Worm (Caenorhabditis elegans) whole organism, L1 larva: Measurements from ENCODE around the gene K11H12.11.

ENCODE experiments used
- C04F5.9 ChIP-seq: sonication (generic microtip); optimal IDR thresholded peaks from 2 replicates; lab custom pipeline; 2016; ENCODE audit warnings: missing genetic modification characterization, missing compliant biosample characterization
- C34B4.2 ChIP-seq: sonication (generic microtip); optimal IDR thresholded peaks from 2 replicates; lab custom pipeline; 2017; ENCODE audit warnings: mild to moderate bottlenecking, missing genetic modification characterization, missing compliant biosample characterization
- F16B12.6 ChIP-seq: fragments of 150-350 bp; optimal IDR thresholded peaks from 2 replicates; lab custom pipeline; 2014; ENCODE audit warnings: missing biosample characterization, missing genetic modification characterization
- aha-1 ChIP-seq: fragments of 150-350 bp; optimal IDR thresholded peaks from 2 replicates; lab custom pipeline; 2014; ENCODE audit warnings: missing biosample characterization, missing genetic modification characterization
- alr-1 ChIP-seq: fragments of 200-800 bp; sonication (Bioruptor generic); optimal IDR thresholded peaks from 2 replicates; lab custom pipeline; 2018; ENCODE audit warnings: borderline replicate concordance, mild to moderate bottlenecking, missing genetic modification characterization, missing compliant biosample characterization
- aly-2 ChIP-seq: fragments of 150-350 bp; optimal IDR thresholded peaks from 2 replicates; lab custom pipeline; 2014; ENCODE audit warnings: missing biosample characterization, missing genetic modification characterization
- blmp-1 ChIP-seq: fragments of 150-350 bp; optimal IDR thresholded peaks from 2 replicates; lab custom pipeline; 2014; ENCODE audit warnings: missing biosample characterization, missing genetic modification characterization
- ceh-63 ChIP-seq: fragments of 200-800 bp; sonication (Bioruptor generic); optimal IDR thresholded peaks from 2 replicates; lab custom pipeline; 2018; ENCODE audit warnings: mild to moderate bottlenecking, missing genetic modification characterization, missing compliant biosample characterization
- ceh-82 ChIP-seq, 3 experiments: fragments of 150-350 bp in 1 of 3; sonication (generic microtip) in 2 of 3; optimal IDR thresholded peaks; 2 replicates each; lab custom pipeline; 2014 to 2017; ENCODE audit warnings: missing biosample characterization in 3 of 3, missing genetic modification characterization in 3 of 3
- ceh-88 ChIP-seq: fragments of 200-800 bp; sonication (Bioruptor generic); IDR thresholded peaks from 2 replicates; pipeline ENCODE4 v1.3.6; 2022; ENCODE audit warnings: missing genetic modification characterization, missing compliant biosample characterization
- ces-1 ChIP-seq: fragments of 150-350 bp; optimal IDR thresholded peaks from 2 replicates; lab custom pipeline; 2014; ENCODE audit warnings: missing biosample characterization, missing genetic modification reagents, missing genetic modification characterization
- dsc-1 ChIP-seq: sonication (generic microtip); optimal IDR thresholded peaks from 2 replicates; lab custom pipeline; 2016; ENCODE audit warnings: mild to moderate bottlenecking, missing genetic modification characterization, missing compliant biosample characterization
- efl-1 ChIP-seq, 4 experiments: fragments of 150-350 bp; optimal IDR thresholded peaks in 3 of 4; peaks in 1 of 4; 1 replicate in 1 of 4; 2 replicates in 3 of 4; lab custom pipeline; 2014; ENCODE audit warnings: missing biosample characterization in 2 of 4, missing genetic modification characterization in 2 of 4, missing genetic modification reagents in 2 of 4
- efl-3 ChIP-seq: fragments of 200-800 bp; sonication (Bioruptor generic); optimal IDR thresholded peaks from 2 replicates; lab custom pipeline; 2018; ENCODE audit warnings: mild to moderate bottlenecking, missing genetic modification characterization, missing compliant biosample characterization
- egl-13 ChIP-seq: sonication (generic microtip); optimal IDR thresholded peaks from 2 replicates; lab custom pipeline; 2016; ENCODE audit warnings: missing genotype, missing genetic modification reagents, missing genetic modification characterization, missing compliant biosample characterization
- elt-2 ChIP-seq: sonication (generic microtip); optimal IDR thresholded peaks from 2 replicates; lab custom pipeline; 2016; ENCODE audit warnings: missing genetic modification characterization, mild to moderate bottlenecking, inconsistent platforms, missing compliant biosample characterization, missing genetic modification reagents
- elt-3 ChIP-seq, 6 experiments: fragments of 150-350 bp in 1 of 6; sonication (generic microtip); optimal IDR thresholded peaks; 2 replicates each; lab custom pipeline; 2017 to 2018; ENCODE audit warnings: missing biosample characterization in 6 of 6, missing genetic modification characterization in 6 of 6, inconsistent platforms in 1 of 6
- ets-5 ChIP-seq: fragments of 200-800 bp; sonication (Bioruptor generic); IDR thresholded peaks from 2 replicates; pipeline ENCODE4 v1.3.6; 2022; ENCODE audit warnings: missing genetic modification characterization, missing compliant biosample characterization
- fkh-8 ChIP-seq: sonication (generic microtip); optimal IDR thresholded peaks from 2 replicates; lab custom pipeline; 2016; ENCODE audit warnings: mild to moderate bottlenecking, missing genetic modification characterization, missing compliant biosample characterization
- hlh-17 ChIP-seq: fragments of 200-800 bp; sonication (Bioruptor generic); optimal IDR thresholded peaks from 2 replicates; lab custom pipeline; 2018; ENCODE audit warnings: missing genetic modification characterization, mild to moderate bottlenecking, missing compliant biosample characterization, moderate library complexity, borderline replicate concordance
- hpl-2 ChIP-seq: fragments of 150-350 bp; optimal IDR thresholded peaks from 2 replicates; lab custom pipeline; 2014; ENCODE audit warnings: missing biosample characterization, missing genetic modification reagents, missing genetic modification characterization
- lin-14 ChIP-seq: fragments of 200-800 bp; sonication (Bioruptor generic); optimal IDR thresholded peaks from 2 replicates; lab custom pipeline; 2018; ENCODE audit warnings: mild to moderate bottlenecking, missing genetic modification characterization, moderate library complexity, missing compliant biosample characterization
- lin-35 ChIP-seq, 2 experiments: fragments of 150-350 bp; optimal IDR thresholded peaks; 2 replicates each; lab custom pipeline; 2014; ENCODE audit warnings: missing biosample characterization in 2 of 2, missing genetic modification characterization in 2 of 2, missing genetic modification reagents in 2 of 2
- lin-39 ChIP-seq: fragments of 150-350 bp; optimal IDR thresholded peaks from 2 replicates; lab custom pipeline; 2014; ENCODE audit warnings: missing biosample characterization, missing genetic modification reagents, missing genetic modification characterization
- lir-3 ChIP-seq: sonication (generic microtip); optimal IDR thresholded peaks from 2 replicates; lab custom pipeline; 2016; ENCODE audit warnings: mild to moderate bottlenecking, missing genetic modification characterization, moderate library complexity, missing compliant biosample characterization; ENCODE audit not compliant: poor library complexity
- lsy-2 ChIP-seq, 2 experiments: fragments of 150-350 bp; optimal IDR thresholded peaks; 2 replicates each; lab custom pipeline; 2014; ENCODE audit warnings: missing biosample characterization in 2 of 2, missing genetic modification characterization in 2 of 2
- mdl-1 ChIP-seq, 2 experiments: fragments of 150-350 bp; optimal IDR thresholded peaks; 2 replicates each; lab custom pipeline; 2014 to 2017; ENCODE audit warnings: missing biosample characterization in 2 of 2, missing genetic modification characterization in 2 of 2, inconsistent platforms in 1 of 2
- mef-2 ChIP-seq: fragments of 150-350 bp; optimal IDR thresholded peaks from 2 replicates; lab custom pipeline; 2014; ENCODE audit warnings: missing biosample characterization, missing genetic modification characterization
- mep-1 ChIP-seq: fragments of 150-350 bp; optimal IDR thresholded peaks from 2 replicates; lab custom pipeline; 2014; ENCODE audit warnings: missing biosample characterization, missing genetic modification characterization
- nhr-12 ChIP-seq: sonication (generic microtip); optimal IDR thresholded peaks from 2 replicates; lab custom pipeline; 2017; ENCODE audit warnings: missing biosample characterization, missing genetic modification characterization
- nhr-237 ChIP-seq: fragments of 150-350 bp; optimal IDR thresholded peaks from 2 replicates; lab custom pipeline; 2014; ENCODE audit warnings: missing biosample characterization, missing genetic modification characterization
- nhr-77 ChIP-seq: fragments of 150-350 bp; optimal IDR thresholded peaks from 2 replicates; lab custom pipeline; 2014; ENCODE audit warnings: missing biosample characterization, missing genetic modification characterization
- nhr-84 ChIP-seq: sonication (generic microtip); optimal IDR thresholded peaks from 2 replicates; lab custom pipeline; 2017; ENCODE audit warnings: missing biosample characterization, missing genetic modification characterization
- nhr-85 ChIP-seq: sonication (generic microtip); peaks from one replicate; lab custom pipeline; 2016; ENCODE audit warnings: missing genetic modification characterization, inconsistent platforms, missing compliant biosample characterization
- pag-3 ChIP-seq: sonication (generic microtip); optimal IDR thresholded peaks from 2 replicates; lab custom pipeline; 2017; ENCODE audit warnings: missing genetic modification characterization, mild to moderate bottlenecking, missing compliant biosample characterization, antibody characterized with exemption, borderline replicate concordance; ENCODE audit not compliant: insufficient read depth
- skn-1 ChIP-seq: fragments of 150-350 bp; optimal IDR thresholded peaks from 2 replicates; lab custom pipeline; 2014; ENCODE audit warnings: missing biosample characterization, missing genetic modification characterization
- snu-23 ChIP-seq: sonication (generic microtip); optimal IDR thresholded peaks from 2 replicates; lab custom pipeline; 2016; ENCODE audit warnings: missing genetic modification characterization, missing compliant biosample characterization
- sox-4 ChIP-seq: sonication (generic microtip); optimal IDR thresholded peaks from 2 replicates; lab custom pipeline; 2016; ENCODE audit warnings: missing genetic modification characterization, missing compliant biosample characterization
- sup-37 ChIP-seq: fragments of 200-800 bp; sonication (Bioruptor generic); optimal IDR thresholded peaks from 2 replicates; lab custom pipeline; 2018; ENCODE audit warnings: mild to moderate bottlenecking, missing genetic modification characterization, missing compliant biosample characterization
- swsn-7 ChIP-seq: sonication (generic microtip); optimal IDR thresholded peaks from 2 replicates; lab custom pipeline; 2016; ENCODE audit warnings: missing genetic modification characterization, missing compliant biosample characterization
- unc-130 ChIP-seq: fragments of 150-350 bp; optimal IDR thresholded peaks from 2 replicates; lab custom pipeline; 2017; ENCODE audit warnings: missing biosample characterization, missing genetic modification characterization, inconsistent platforms
- xbp-1 ChIP-seq: sonication (generic microtip); optimal IDR thresholded peaks from 2 replicates; lab custom pipeline; 2016; ENCODE audit warnings: missing genetic modification characterization, missing compliant biosample characterization
- zag-1 ChIP-seq: fragments of 150-350 bp; optimal IDR thresholded peaks from 2 replicates; lab custom pipeline; 2014; ENCODE audit warnings: missing biosample characterization, missing genetic modification characterization
- ztf-4 ChIP-seq: fragments of 150-350 bp; optimal IDR thresholded peaks from 2 replicates; lab custom pipeline; 2014; ENCODE audit warnings: missing biosample characterization, missing genetic modification characterization

K11H12.11 gene

ce11 chrIV:665225-665624 is 5.1 kb downstream of the K11H12.11 start, which contains the start of gene K11H12.7:
Gene K11H12.7, plus strand, starts transcription at chrIV:665525.
- TF ChIP-seq alr-1 (tag; lab: Kevin White, UChicago), result no peak
- no peak for TF ChIP-seq ztf-4
- no peak for TF ChIP-seq hlh-17 (GFP tag; lab: Kevin White, UChicago)
- no peak for TF ChIP-seq blmp-1
- TF ChIP-seq hpl-2 (GFP tag; lab: Kevin White, UChicago), result no peak
- no peak for TF ChIP-seq nhr-237 (tag; lab: Kevin White, UChicago)
- TF ChIP-seq nhr-84 (tag; lab: Kevin White, UChicago), result no peak
- no peak for TF ChIP-seq efl-1 (optimal IDR thresholded peaks at IDR 0.05; lab: Kevin White, UChicago)
- TF ChIP-seq efl-1 (GFP tag; optimal IDR thresholded peaks at IDR 0.05 in 1 of 2; lab: Kevin White, UChicago), result no peak
- TF ChIP-seq xbp-1 (tag; lab: Kevin White, UChicago), result no peak
- no peak for TF ChIP-seq lin-14 (GFP tag; lab: Kevin White, UChicago)
- TF ChIP-seq nhr-77 (tag; lab: Kevin White, UChicago), result no peak

ce11 chrIV:664122-664521 is 6.2 kb downstream of the K11H12.11 start:
- TF ChIP-seq hlh-17 (GFP tag; lab: Kevin White, UChicago), result no peak
- TF ChIP-seq ces-1 (GFP tag; lab: Kevin White, UChicago), result no peak
- peak; percentile 37 for TF ChIP-seq snu-23 (GFP tag; lab: Kevin White, UChicago)
- no peak for TF ChIP-seq aly-2 (tag; lab: Kevin White, UChicago)
- peak; percentile 82 for TF ChIP-seq lin-14 (GFP tag; lab: Kevin White, UChicago)
- no peak for TF ChIP-seq sup-37 (GFP tag; lab: Kevin White, UChicago)
- TF ChIP-seq elt-3 (tag; optimal IDR thresholded peaks at IDR 0.05; lab: Kevin White, UChicago), result peak in 1 of 6 experiments; percentile 47
- TF ChIP-seq pag-3, result peak; percentile 94
- no peak for TF ChIP-seq aha-1 (tag; lab: Kevin White, UChicago)
- no peak for TF ChIP-seq fkh-8 (tag; lab: Kevin White, UChicago)
- TF ChIP-seq ceh-88 (GFP tag; lab: Robert Waterston, UW), result no peak
- peak in 1 of 2 experiments; percentile 54 for TF ChIP-seq lsy-2 (tag; optimal IDR thresholded peaks at IDR 0.05; lab: Kevin White, UChicago)
- TF ChIP-seq efl-3 (GFP tag; lab: Kevin White, UChicago), result no peak
- TF ChIP-seq swsn-7 (tag; lab: Kevin White, UChicago), result no peak
- peak in 1 of 2 experiments; percentile 0 for TF ChIP-seq lin-35 (GFP tag; optimal IDR thresholded peaks at IDR 0.05; lab: Kevin White, UChicago)
- no peak for TF ChIP-seq sox-4 (tag; lab: Kevin White, UChicago)
- no peak for TF ChIP-seq egl-13 (tag; lab: Kevin White, UChicago)
- TF ChIP-seq zag-1 (tag; lab: Kevin White, UChicago), result no peak
- peak; percentile 42 for TF ChIP-seq dsc-1 (tag; lab: Kevin White, UChicago)
- no peak for TF ChIP-seq efl-1 (optimal IDR thresholded peaks at IDR 0.05; lab: Kevin White, UChicago)
- peak in 1 of 2 experiments; percentile 45 for TF ChIP-seq efl-1 (GFP tag; optimal IDR thresholded peaks at IDR 0.05 in 1 of 2; lab: Kevin White, UChicago)
- peak; percentile 63 for TF ChIP-seq blmp-1
- TF ChIP-seq nhr-85 (tag; lab: Kevin White, UChicago), result peak; percentile 85
- no peak for TF ChIP-seq ceh-63 (GFP tag; lab: Kevin White, UChicago)
- TF ChIP-seq nhr-12, result no peak
- TF ChIP-seq mef-2 (tag; lab: Kevin White, UChicago), result no peak
- peak; percentile 60 for TF ChIP-seq mep-1 (tag; lab: Kevin White, UChicago)
- TF ChIP-seq, all 84 proteins: peak for 11

ce11 chrIV:661623-662022 is 8.7 kb downstream of the K11H12.11 start:
- TF ChIP-seq F16B12.6 (tag; lab: Kevin White, UChicago) (no peak), C34B4.2 (tag; lab: Kevin White, UChicago) (no peak), skn-1 (tag; lab: Kevin White, UChicago) (no peak), snu-23 (GFP tag; lab: Kevin White, UChicago) (no peak), lin-35 (GFP tag; optimal IDR thresholded peaks at IDR 0.05; lab: Kevin White, UChicago) (no peak), ceh-82 (tag; optimal IDR thresholded peaks at IDR 0.05; lab: Kevin White, UChicago) (no peak), fkh-8 (tag; lab: Kevin White, UChicago) (no peak), aha-1 (tag; lab: Kevin White, UChicago) (no peak), dsc-1 (tag; lab: Kevin White, UChicago) (peak; percentile 61), mep-1 (tag; lab: Kevin White, UChicago) (no peak), C04F5.9 (no peak), ces-1 (GFP tag; lab: Kevin White, UChicago) (no peak), egl-13 (tag; lab: Kevin White, UChicago) (no peak), blmp-1 (peak; percentile 15), nhr-77 (tag; lab: Kevin White, UChicago) (no peak), lin-39 (tag; lab: Kevin White, UChicago) (peak; percentile 20), ets-5 (GFP tag; lab: Robert Waterston, UW) (no peak), hlh-17 (GFP tag; lab: Kevin White, UChicago) (no peak), elt-2 (tag; lab: Kevin White, UChicago) (no peak), lir-3 (tag; lab: Kevin White, UChicago) (no peak), unc-130 (tag; lab: Kevin White, UChicago) (no peak), mdl-1 (tag; optimal IDR thresholded peaks at IDR 0.05; lab: Kevin White, UChicago) (no peak), sox-4 (tag; lab: Kevin White, UChicago) (no peak)
